Fruit fly (Drosophila melanogaster) whole organism: ENCODE measurements around the gene Arl4.

Experiments
- CG8478 ChIP-seq: fragments of >200 bp; optimal IDR thresholded peaks from 2 replicates; lab custom pipeline; 2018; ENCODE audit warnings: inconsistent platforms
- Dll ChIP-seq: fragments of >200 bp; optimal IDR thresholded peaks from 2 replicates; lab custom pipeline; 2017
- pan ChIP-seq: fragments of >200 bp; optimal IDR thresholded peaks from 2 replicates; lab custom pipeline; 2017
- psq ChIP-seq: fragments of >200 bp; optimal IDR thresholded peaks from 2 replicates; lab custom pipeline; 2017
- usp ChIP-seq: fragments of >200 bp; optimal IDR thresholded peaks from 2 replicates; lab custom pipeline; 2017; ENCODE audit warnings: missing biosample characterization, missing genetic modification characterization, mixed read lengths

DNA sequence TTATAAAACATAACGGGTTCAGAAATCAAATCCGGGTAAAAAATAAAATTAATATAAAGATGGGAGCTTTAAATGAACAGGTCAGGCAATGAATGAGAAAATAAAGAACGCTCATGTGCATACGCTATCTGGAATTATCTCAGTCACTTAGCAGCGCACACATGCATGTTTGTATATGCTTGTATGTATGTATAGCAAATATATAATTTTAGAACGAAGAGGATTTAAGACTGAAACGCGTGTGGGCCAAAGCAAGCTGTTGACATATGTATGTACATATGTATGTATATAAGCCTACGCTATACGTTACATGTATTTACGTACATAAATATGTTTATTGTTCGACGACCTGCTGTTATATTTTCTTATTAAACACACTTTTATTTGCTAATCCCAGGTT lies 46.6 kb upstream of the Arl4 start:
- TF ChIP-seq Dll (lab: Kevin White, UChicago) (no peak), psq (no peak), CG8478 (lab: Kevin White, UChicago) (no peak), usp (GFP tag; lab: Kevin White, UChicago) (no peak), pan (no peak)
